Fruit fly (Drosophila melanogaster): ENCODE data around the gene CG17982.

DNA sequence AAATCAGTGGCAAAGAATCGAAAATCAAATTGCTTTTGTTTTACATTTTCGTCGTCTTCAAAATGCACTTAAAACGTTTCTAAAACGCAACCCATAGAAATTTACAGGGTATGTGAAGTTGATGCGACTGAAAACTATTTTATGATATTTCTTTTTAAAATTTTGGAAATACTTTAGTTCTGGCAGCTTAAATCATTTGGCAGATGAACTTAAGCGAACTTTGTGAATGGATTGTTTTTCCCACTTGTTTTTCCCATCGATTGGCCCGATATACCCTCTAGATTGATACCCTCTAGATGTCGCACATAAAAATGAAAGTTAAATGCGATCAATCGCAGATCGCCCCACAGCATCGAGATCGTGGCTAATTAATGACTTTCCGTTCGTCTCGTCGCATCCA lies 17.5 kb downstream of the CG17982 start:
- no peak for TF ChIP-seq CG13204 (GFP tag; optimal IDR thresholded peaks at IDR 0.05)
- TF ChIP-seq CG15710 (tag; optimal IDR thresholded peaks at IDR 0.05): no peak
- TF ChIP-seq CG4496 (GFP tag; IDR thresholded peaks at IDR 0.05): no peak
- TF ChIP-seq CG10348 (GFP tag; IDR thresholded peaks at IDR 0.05): no peak

All from whole organism, pupa.